Worm (Caenorhabditis elegans) whole organism, midembryonic: ENCODE data around the gene ceh-24.

Experiments
- cog-1 ChIP-seq: sonication (generic microtip); optimal IDR thresholded peaks from 2 replicates; lab custom pipeline; 2016; ENCODE audit warnings: missing genetic modification characterization, missing compliant biosample characterization
- flt-1 ChIP-seq: fragments of 200-800 bp; sonication (Bioruptor generic); IDR thresholded peaks from 2 replicates; pipeline ENCODE4 v1.3.6; 2022; ENCODE audit warnings: missing genetic modification characterization, missing compliant biosample characterization
- tab-1 ChIP-seq: fragments of 200-800 bp; sonication (Bioruptor generic); IDR thresholded peaks from 2 replicates; pipeline ENCODE4 v1.3.6; 2022; ENCODE audit warnings: missing genetic modification characterization, missing compliant biosample characterization

DNA sequence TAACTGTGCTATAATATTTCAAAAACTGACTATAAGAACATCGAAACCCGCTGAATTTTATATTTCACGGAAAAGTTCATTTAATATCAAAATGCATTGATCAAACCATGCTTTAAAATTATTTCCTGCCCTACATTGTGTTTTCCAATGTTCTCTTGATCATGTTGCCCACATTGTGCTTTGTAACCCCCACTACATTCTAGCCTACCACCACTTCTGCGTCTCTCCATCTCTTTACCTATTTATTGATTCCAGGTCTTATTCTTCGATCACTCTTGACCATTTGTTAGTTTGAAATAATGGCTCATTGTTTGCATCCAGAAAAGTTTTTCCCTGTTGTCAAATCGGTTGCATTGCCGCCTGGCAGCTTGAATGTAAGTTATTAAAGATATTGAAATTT lies 30.8 kb upstream of the ceh-24 start, which contains the start of gene decr-1.1:
- TF ChIP-seq cog-1 (tag; lab: Kevin White, UChicago) (no peak), flt-1 (no peak), tab-1 (GFP tag; lab: Robert Waterston, UW) (no peak)
